Worm (Caenorhabditis elegans) whole organism, L3 larva: ENCODE measurements around the gene elt-4.

Source experiments
- ZK546.5 ChIP-seq: sonication (generic microtip); optimal IDR thresholded peaks from 2 replicates; lab custom pipeline; 2017; ENCODE audit warnings: missing biosample characterization, missing genetic modification characterization
- aly-2 ChIP-seq: fragments of 150-350 bp; optimal IDR thresholded peaks from 2 replicates; lab custom pipeline; 2014; ENCODE audit warnings: missing biosample characterization, missing genetic modification characterization
- ama-1 ChIP-seq: fragments of 150-350 bp; optimal IDR thresholded peaks from 2 replicates; lab custom pipeline; 2018
- ceh-16 ChIP-seq: sonication (generic microtip); optimal IDR thresholded peaks from 2 replicates; lab custom pipeline; 2017; ENCODE audit warnings: missing biosample characterization, missing genetic modification characterization
- ceh-28 ChIP-seq: fragments of 150-350 bp; optimal IDR thresholded peaks from 2 replicates; lab custom pipeline; 2014; ENCODE audit warnings: missing biosample characterization, missing genetic modification reagents, missing genetic modification characterization
- ceh-82 ChIP-seq: fragments of 150-350 bp; optimal IDR thresholded peaks from 2 replicates; lab custom pipeline; 2014; ENCODE audit warnings: missing biosample characterization, missing genetic modification characterization
- ceh-9 ChIP-seq: sonication (generic microtip); optimal IDR thresholded peaks from 2 replicates; lab custom pipeline; 2018; ENCODE audit warnings: missing biosample characterization, missing genetic modification characterization
- daf-12 ChIP-seq: fragments of 150-350 bp; optimal IDR thresholded peaks from 2 replicates; lab custom pipeline; 2014; ENCODE audit warnings: missing biosample characterization, missing genetic modification reagents, missing genetic modification characterization
- egl-27 ChIP-seq: sonication (generic microtip); optimal IDR thresholded peaks from 4 replicates; lab custom pipeline; 2017; ENCODE audit warnings: missing biosample characterization, missing genetic modification reagents, missing genetic modification characterization
- egl-5 ChIP-seq: fragments of 150-350 bp; optimal IDR thresholded peaks from 2 replicates; lab custom pipeline; 2017; ENCODE audit warnings: missing biosample characterization, missing genetic modification reagents, missing genetic modification characterization, inconsistent platforms
- elt-1 ChIP-seq: fragments of 150-350 bp; optimal IDR thresholded peaks from 2 replicates; lab custom pipeline; 2014; ENCODE audit warnings: missing biosample characterization, missing genetic modification characterization
- elt-2 ChIP-seq: sonication (generic microtip); optimal IDR thresholded peaks from 2 replicates; lab custom pipeline; 2016; ENCODE audit warnings: missing genetic modification reagents, mild to moderate bottlenecking, missing genetic modification characterization, missing compliant biosample characterization
- eor-1 ChIP-seq, 2 experiments: fragments of 150-350 bp; optimal IDR thresholded peaks; 2 replicates each; lab custom pipeline; 2014 to 2018; ENCODE audit warnings: missing biosample characterization in 2 of 2, missing genetic modification characterization in 2 of 2
- fkh-10 ChIP-seq: sonication (generic microtip); optimal IDR thresholded peaks from 2 replicates; lab custom pipeline; 2017; ENCODE audit warnings: missing biosample characterization, missing genetic modification reagents, missing genetic modification characterization
- fkh-2 ChIP-seq: fragments of 150-350 bp; optimal IDR thresholded peaks from 2 replicates; lab custom pipeline; 2014; ENCODE audit warnings: missing biosample characterization, missing genetic modification reagents, missing genetic modification characterization
- fos-1 ChIP-seq: fragments of 150-350 bp; optimal IDR thresholded peaks from 2 replicates; lab custom pipeline; 2014; ENCODE audit warnings: missing biosample characterization, missing genetic modification characterization
- jun-1 ChIP-seq: fragments of 150-350 bp; optimal IDR thresholded peaks from 2 replicates; lab custom pipeline; 2014; ENCODE audit warnings: missing biosample characterization, missing genetic modification reagents, missing genetic modification characterization
- lin-15B ChIP-seq: fragments of 150-350 bp; optimal IDR thresholded peaks from 2 replicates; lab custom pipeline; 2014; ENCODE audit warnings: missing biosample characterization, missing genetic modification characterization
- lin-39 ChIP-seq: fragments of 150-350 bp; optimal IDR thresholded peaks from 2 replicates; lab custom pipeline; 2018; ENCODE audit warnings: missing biosample characterization, missing genetic modification reagents, missing genetic modification characterization
- lsy-12 ChIP-seq: sonication (generic microtip); optimal IDR thresholded peaks from 2 replicates; lab custom pipeline; 2016; ENCODE audit warnings: mild to moderate bottlenecking, missing genetic modification characterization, missing compliant biosample characterization
- mdl-1 ChIP-seq: fragments of 150-350 bp; optimal IDR thresholded peaks from 2 replicates; lab custom pipeline; 2014; ENCODE audit warnings: missing biosample characterization, missing genetic modification characterization
- mml-1 ChIP-seq: fragments of 150-350 bp; sonication (generic microtip); optimal IDR thresholded peaks from 3 replicates; lab custom pipeline; 2014; ENCODE audit warnings: missing biosample characterization, missing genetic modification characterization
- nhr-11 ChIP-seq: fragments of 150-350 bp; optimal IDR thresholded peaks from 2 replicates; lab custom pipeline; 2014; ENCODE audit warnings: missing biosample characterization, missing genetic modification characterization
- nhr-12 ChIP-seq: fragments of 150-350 bp; optimal IDR thresholded peaks from 2 replicates; lab custom pipeline; 2014; ENCODE audit warnings: missing biosample characterization, missing genetic modification characterization
- nhr-237 ChIP-seq: fragments of 150-350 bp; optimal IDR thresholded peaks from 2 replicates; lab custom pipeline; 2014; ENCODE audit warnings: missing biosample characterization, missing genetic modification characterization
- nhr-25 ChIP-seq: sonication (generic microtip); optimal IDR thresholded peaks from 2 replicates; lab custom pipeline; 2017; ENCODE audit warnings: missing biosample characterization, missing genetic modification characterization
- nhr-43 ChIP-seq: sonication (generic microtip); optimal IDR thresholded peaks from 2 replicates; lab custom pipeline; 2016; ENCODE audit warnings: mild to moderate bottlenecking, missing genetic modification characterization, missing compliant biosample characterization; ENCODE audit not compliant: poor library complexity, severe bottlenecking
- nhr-67 ChIP-seq: fragments of 150-350 bp; optimal IDR thresholded peaks from 2 replicates; lab custom pipeline; 2014; ENCODE audit warnings: missing biosample characterization, missing genetic modification characterization
- pha-4 ChIP-seq: fragments of 150-350 bp; optimal IDR thresholded peaks from 2 replicates; lab custom pipeline; 2014; ENCODE audit warnings: missing biosample characterization, missing genetic modification reagents, missing genetic modification characterization
- pqm-1 ChIP-seq: fragments of 150-350 bp; optimal IDR thresholded peaks from 2 replicates; lab custom pipeline; 2017; ENCODE audit warnings: missing biosample characterization, missing genetic modification characterization, inconsistent platforms
- sea-2 ChIP-seq: fragments of 150-350 bp; sonication (generic microtip); optimal IDR thresholded peaks from 4 replicates; lab custom pipeline; 2014; ENCODE audit warnings: missing biosample characterization, missing genetic modification reagents, missing genetic modification characterization
- skn-1 ChIP-seq: fragments of 150-350 bp; optimal IDR thresholded peaks from 2 replicates; lab custom pipeline; 2014; ENCODE audit warnings: missing biosample characterization, missing genetic modification characterization
- tbx-2 ChIP-seq: sonication (generic microtip); optimal IDR thresholded peaks from 2 replicates; lab custom pipeline; 2016; ENCODE audit warnings: mild to moderate bottlenecking, missing genetic modification characterization, missing compliant biosample characterization
- unc-39 ChIP-seq: sonication (generic microtip); optimal IDR thresholded peaks from 4 replicates; lab custom pipeline; 2017; ENCODE audit warnings: missing biosample characterization, missing genetic modification characterization
- unc-62 ChIP-seq: fragments of 150-350 bp; sonication (generic microtip); optimal IDR thresholded peaks from 4 replicates; lab custom pipeline; 2014; ENCODE audit warnings: missing biosample characterization, missing genetic modification reagents, missing genetic modification characterization
- ztf-11 ChIP-seq: fragments of 150-350 bp; optimal IDR thresholded peaks from 2 replicates; lab custom pipeline; 2014; ENCODE audit warnings: missing biosample characterization, missing genetic modification characterization
- ztf-4 ChIP-seq: fragments of 150-350 bp; optimal IDR thresholded peaks from 2 replicates; lab custom pipeline; 2014; ENCODE audit warnings: missing biosample characterization, missing genetic modification characterization

The elt-4 gene

DNA sequence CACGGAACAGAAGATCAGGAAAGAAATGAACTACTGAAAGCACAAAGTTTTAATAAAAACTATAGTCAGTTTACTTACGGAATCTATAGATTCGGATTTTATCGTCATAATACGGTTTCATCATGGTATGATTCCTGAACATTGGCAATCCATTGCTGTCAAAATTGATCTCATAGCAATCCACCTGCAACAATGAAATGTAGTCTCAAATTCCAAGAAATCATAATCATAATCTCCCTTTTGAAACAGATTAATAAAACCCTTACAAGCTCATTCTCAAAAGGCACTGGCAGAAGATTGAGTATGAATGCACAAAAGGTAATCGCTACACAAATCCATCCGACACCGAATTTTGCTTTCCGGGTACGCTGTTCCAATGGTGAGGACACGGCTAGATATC lies 12.9 kb upstream of the elt-4 start:
- TF ChIP-seq ceh-28 (tag; lab: Kevin White, UChicago) = no peak
- no peak for TF ChIP-seq ceh-16 (tag; lab: Kevin White, UChicago)
- TF ChIP-seq lin-39 = no peak
- TF ChIP-seq fkh-10 (GFP tag; lab: Kevin White, UChicago) = no peak
- TF ChIP-seq fos-1 = no peak
- no peak for TF ChIP-seq pqm-1 (tag; lab: Kevin White, UChicago)
- TF ChIP-seq elt-2 (tag; lab: Kevin White, UChicago) = no peak
- no peak for TF ChIP-seq nhr-25
- TF ChIP-seq ama-1 = no peak
- TF ChIP-seq aly-2 (tag; lab: Kevin White, UChicago) = no peak

DNA sequence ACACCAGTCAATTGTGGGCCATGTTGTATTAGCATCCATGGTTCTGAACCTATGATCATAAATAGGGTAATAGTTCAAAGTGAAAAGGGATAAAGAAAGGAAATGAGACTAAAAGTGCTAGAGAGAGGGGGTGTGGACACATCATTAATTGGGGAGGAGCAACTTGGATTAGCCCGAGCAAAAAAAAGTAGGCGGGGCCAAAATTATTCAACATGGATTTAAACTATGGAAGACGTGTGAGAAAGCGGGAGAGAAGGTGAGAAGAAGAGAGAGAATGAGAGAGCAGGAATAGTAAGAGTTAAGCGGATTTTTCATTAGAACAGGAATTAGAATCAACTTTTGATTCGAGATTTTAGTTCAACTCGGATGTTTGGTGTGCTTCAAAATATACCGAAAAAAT lies 11.8 kb upstream of the elt-4 start, which contains the start of gene C39B10.1:
Gene C39B10.1, minus strand, starts transcription at position 101 of the 400 bp plus-strand sequence.
- no peak for TF ChIP-seq ztf-11 (tag; lab: Kevin White, UChicago)
- TF ChIP-seq unc-62 (GFP tag; lab: Kevin White, UChicago) = no peak
- no peak for TF ChIP-seq fkh-10 (GFP tag; lab: Kevin White, UChicago)
- no peak for TF ChIP-seq ceh-9 (tag; lab: Kevin White, UChicago)
- no peak for TF ChIP-seq ztf-4 (tag; lab: Kevin White, UChicago)
- TF ChIP-seq skn-1 = no peak
- no peak for TF ChIP-seq elt-2 (tag; lab: Kevin White, UChicago)
- TF ChIP-seq lsy-12 = no peak
- TF ChIP-seq daf-12 (tag; lab: Kevin White, UChicago) = no peak
- no peak for TF ChIP-seq ceh-82 (tag; lab: Kevin White, UChicago)
- no peak for TF ChIP-seq fkh-2 (tag; lab: Kevin White, UChicago)
- TF ChIP-seq egl-5 (tag; lab: Kevin White, UChicago) = no peak
- TF ChIP-seq egl-27 = no peak
- no peak for TF ChIP-seq nhr-43 (tag; lab: Kevin White, UChicago)
- TF ChIP-seq pqm-1 (tag; lab: Kevin White, UChicago) = no peak

DNA sequence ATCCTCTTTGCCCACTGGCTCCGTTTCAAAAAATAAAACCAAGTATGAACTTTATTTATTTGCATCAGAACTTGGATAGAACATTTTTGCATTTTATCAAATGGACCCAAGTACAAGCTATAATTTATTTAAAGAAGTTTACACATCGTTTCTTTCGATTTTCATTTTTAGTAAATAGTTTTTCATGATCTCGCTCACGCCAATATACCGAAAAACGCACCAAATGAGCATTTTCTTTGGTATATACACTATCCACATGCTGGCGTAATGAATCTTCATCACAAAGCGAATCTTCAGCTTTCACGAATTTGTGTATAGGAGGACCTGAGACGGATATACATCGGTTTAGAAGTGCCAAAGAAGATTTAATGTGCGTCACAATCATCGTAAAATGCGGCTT lies 1.2 kb downstream of the elt-4 start, which contains the start of gene C39B10.7:
Gene C39B10.7, plus strand, starts transcription at position 301 of the 400 bp plus-strand sequence.
- no peak for TF ChIP-seq fos-1
- no peak for TF ChIP-seq mdl-1 (tag; lab: Kevin White, UChicago)
- TF ChIP-seq ceh-28 (tag; lab: Kevin White, UChicago) = no peak
- TF ChIP-seq sea-2 (GFP tag; lab: Kevin White, UChicago) = no peak
- TF ChIP-seq ZK546.5 (tag; lab: Kevin White, UChicago) = no peak
- no peak for TF ChIP-seq nhr-43 (tag; lab: Kevin White, UChicago)
- no peak for TF ChIP-seq egl-27
- no peak for TF ChIP-seq tbx-2 (tag; lab: Kevin White, UChicago)
- TF ChIP-seq elt-1 (tag; lab: Kevin White, UChicago) = no peak
- TF ChIP-seq ztf-4 (tag; lab: Kevin White, UChicago) = no peak
- TF ChIP-seq lin-15B (tag; lab: Kevin White, UChicago) = no peak
- no peak for TF ChIP-seq unc-62 (GFP tag; lab: Kevin White, UChicago)
- TF ChIP-seq jun-1 (tag; lab: Kevin White, UChicago) = no peak

DNA sequence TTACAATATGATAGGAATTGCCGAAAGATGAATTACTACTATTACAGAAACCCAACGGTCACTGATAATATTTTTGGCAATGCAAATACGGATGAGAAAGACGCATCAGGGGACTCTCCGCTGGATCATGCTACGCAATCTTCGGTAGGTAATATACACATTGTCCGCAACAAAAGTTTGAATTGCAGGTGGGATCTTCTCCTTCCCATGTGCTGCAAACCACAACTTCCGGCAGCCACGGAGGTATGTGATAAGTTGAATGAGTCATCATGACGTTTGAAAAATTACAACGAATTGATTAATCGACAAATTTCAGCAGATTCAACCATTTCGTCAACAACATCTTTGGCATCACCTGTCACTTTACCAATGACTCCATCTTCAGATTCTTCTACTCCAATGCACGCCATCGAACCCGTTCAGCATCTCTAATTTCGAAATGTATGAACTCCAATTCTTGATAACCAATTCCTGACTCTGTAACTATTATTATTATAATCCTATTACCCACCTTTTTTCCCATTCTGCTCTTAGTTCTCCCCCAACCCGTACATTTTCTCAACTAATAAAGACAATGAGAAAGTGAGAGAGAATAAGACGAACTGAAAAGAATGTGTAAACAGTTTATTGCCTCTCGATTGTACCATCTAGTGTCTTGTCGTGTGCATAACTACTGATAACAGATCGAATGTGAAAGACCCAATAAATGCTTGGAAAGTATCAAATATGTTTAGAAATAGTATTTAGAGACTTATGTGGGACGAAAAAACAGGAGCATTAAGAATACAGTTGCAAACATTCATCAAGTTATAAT lies 2.1 kb downstream of the elt-4 start:
- TF ChIP-seq lin-15B (tag; lab: Kevin White, UChicago) = no peak
- TF ChIP-seq nhr-67 (tag; lab: Kevin White, UChicago) = no peak
- TF ChIP-seq nhr-12 (tag; lab: Kevin White, UChicago) = no peak
- TF ChIP-seq jun-1 (tag; lab: Kevin White, UChicago) = peak; percentile 70
- TF ChIP-seq skn-1 = no peak
- TF ChIP-seq fkh-10 (GFP tag; lab: Kevin White, UChicago) = no peak
- no peak for TF ChIP-seq nhr-237 (tag; lab: Kevin White, UChicago)
- no peak for TF ChIP-seq unc-39 (tag; lab: Kevin White, UChicago)
- TF ChIP-seq ZK546.5 (tag; lab: Kevin White, UChicago) = no peak
- no peak for TF ChIP-seq mml-1 (tag; lab: Kevin White, UChicago)
- peak; percentile 93 for TF ChIP-seq pqm-1 (tag; lab: Kevin White, UChicago)
- no peak for TF ChIP-seq elt-2 (tag; lab: Kevin White, UChicago)
- peak; percentile 65 for TF ChIP-seq pha-4 (tag; lab: Kevin White, UChicago)
- no peak for TF ChIP-seq eor-1 (tag; optimal IDR thresholded peaks at IDR 0.05; lab: Kevin White, UChicago)
- TF ChIP-seq nhr-11 (tag; lab: Kevin White, UChicago) = no peak
